Fruit fly (Drosophila melanogaster) whole organism, prepupa: ENCODE data around the gene GILT2.

Experiments
- Blimp-1 ChIP-seq: fragments of 200-800 bp; sonication (Bioruptor generic); optimal IDR thresholded peaks from 3 replicates; lab custom pipeline; 2017; ENCODE audit warnings: missing biosample characterization, missing genetic modification characterization, mild to moderate bottlenecking, moderate library complexity, missing genetic modification reagents
- CG16779 ChIP-seq: fragments of 200-800 bp; sonication (Bioruptor generic); optimal IDR thresholded peaks from 3 replicates; lab custom pipeline; 2017; ENCODE audit warnings: missing biosample characterization, mild to moderate bottlenecking, missing genetic modification characterization
- CG34406 ChIP-seq: fragments of 200-800 bp; sonication (Bioruptor generic); optimal IDR thresholded peaks from 3 replicates; lab custom pipeline; 2016; ENCODE audit warnings: missing biosample characterization, missing genetic modification characterization
- CG8632 ChIP-seq: fragments of 200-800 bp; sonication (Bioruptor generic); optimal IDR thresholded peaks from 3 replicates; lab custom pipeline; 2016; ENCODE audit warnings: missing biosample characterization, missing genetic modification characterization
- Eip75B ChIP-seq: fragments of 200-800 bp; sonication (Bioruptor generic); optimal IDR thresholded peaks from 3 replicates; lab custom pipeline; 2016; ENCODE audit warnings: missing biosample characterization, missing genetic modification characterization
- Hr38 ChIP-seq: sonication (Bioruptor generic); optimal IDR thresholded peaks from 2 replicates; lab custom pipeline; 2016; ENCODE audit warnings: missing biosample characterization, missing genetic modification characterization
- Met ChIP-seq: fragments of 200-800 bp; sonication (Bioruptor generic); optimal IDR thresholded peaks from 3 replicates; lab custom pipeline; 2016; ENCODE audit warnings: missing biosample characterization, missing genetic modification characterization
- OdsH ChIP-seq: fragments of 200-800 bp; sonication (Bioruptor generic); optimal IDR thresholded peaks from 3 replicates; lab custom pipeline; 2016; ENCODE audit warnings: missing biosample characterization, missing genetic modification characterization
- Sox102F ChIP-seq: fragments of 200-800 bp; sonication (Bioruptor generic); optimal IDR thresholded peaks from 2 replicates; lab custom pipeline; 2016; ENCODE audit warnings: missing biosample characterization, mild to moderate bottlenecking, missing genetic modification characterization
- fkh ChIP-seq: fragments of 200-800 bp; sonication (Bioruptor generic); optimal IDR thresholded peaks from 3 replicates; lab custom pipeline; 2017; ENCODE audit warnings: missing biosample characterization, mild to moderate bottlenecking, missing genetic modification characterization, moderate library complexity
- net ChIP-seq: fragments of 200-800 bp; sonication (Bioruptor generic); optimal IDR thresholded peaks from 3 replicates; lab custom pipeline; 2016; ENCODE audit warnings: missing biosample characterization, missing genetic modification characterization

DNA sequence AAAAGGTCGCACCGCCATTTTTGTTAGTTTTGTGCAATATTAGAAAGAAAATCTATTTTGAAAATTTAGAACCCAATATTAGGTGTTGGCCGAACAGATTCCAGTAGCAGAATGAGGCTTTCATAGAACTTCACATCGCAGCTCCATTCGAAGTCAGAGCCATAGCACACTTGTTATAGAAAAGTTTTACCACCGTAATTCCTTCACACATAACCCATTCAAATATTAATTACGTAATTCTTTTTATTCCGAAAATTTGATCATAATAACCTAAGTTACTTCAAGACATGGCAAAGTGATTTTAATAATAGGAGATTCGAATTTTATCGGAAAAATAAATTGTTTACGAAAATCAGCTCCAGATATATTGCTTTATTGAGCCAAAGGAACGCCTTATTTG, 17.4 kb downstream of the GILT2 start, which contains the start of gene CG10252:
- no peak for TF ChIP-seq OdsH (GFP tag; lab: Kevin White, UChicago)
- TF ChIP-seq CG34406 (GFP tag; lab: Kevin White, UChicago), result no peak
- TF ChIP-seq Eip75B (GFP tag; lab: Kevin White, UChicago), result no peak
- TF ChIP-seq Met (GFP tag; lab: Kevin White, UChicago), result no peak
- TF ChIP-seq fkh (GFP tag; lab: Kevin White, UChicago), result no peak
- no peak for TF ChIP-seq Blimp-1 (GFP tag; lab: Kevin White, UChicago)
- no peak for TF ChIP-seq CG8632 (GFP tag; lab: Kevin White, UChicago)
- no peak for TF ChIP-seq net (GFP tag; lab: Kevin White, UChicago)
- no peak for TF ChIP-seq Sox102F (GFP tag; lab: Kevin White, UChicago)
- no peak for TF ChIP-seq CG16779 (tag; lab: Kevin White, UChicago)
- no peak for TF ChIP-seq Hr38 (GFP tag; lab: Kevin White, UChicago)
